Fruit fly (Drosophila melanogaster) whole organism, pupa: ENCODE measurements around the gene CG13096.

Experiments used
- CG10348 ChIP-seq: fragments of 200-800 bp; sonication (Bioruptor generic); IDR thresholded peaks from 2 replicates; pipeline ENCODE4 v1.3.6; 2022; ENCODE audit warnings: missing biosample characterization, missing genetic modification characterization
- CG12605 ChIP-seq: fragments of 200-800 bp; sonication (Bioruptor generic); IDR thresholded peaks from 2 replicates; pipeline ENCODE4 v1.3.6; 2022; ENCODE audit warnings: missing biosample characterization, missing genetic modification characterization
- CG13204 ChIP-seq: fragments of 200-800 bp; sonication (Bioruptor generic); optimal IDR thresholded peaks from 2 replicates; lab custom pipeline; 2018; ENCODE audit warnings: missing biosample characterization, mild to moderate bottlenecking, missing genetic modification characterization, moderate library complexity
- CG14655 ChIP-seq: fragments of 200-800 bp; sonication (Bioruptor generic); optimal IDR thresholded peaks from 3 replicates; lab custom pipeline; 2017; ENCODE audit warnings: mild to moderate bottlenecking, missing biosample characterization, missing genetic modification reagents, missing genetic modification characterization
- CG15710 ChIP-seq: fragments of 200-800 bp; sonication (Bioruptor generic); optimal IDR thresholded peaks from 2 replicates; lab custom pipeline; 2018; ENCODE audit warnings: missing biosample characterization, mild to moderate bottlenecking, missing genetic modification characterization, moderate library complexity
- CG17806 ChIP-seq: fragments of 200-800 bp; sonication (Bioruptor generic); optimal IDR thresholded peaks from 2 replicates; lab custom pipeline; 2018; ENCODE audit warnings: missing biosample characterization, mild to moderate bottlenecking, missing genetic modification characterization, moderate library complexity
- CG32121 ChIP-seq: fragments of 200-800 bp; sonication (Bioruptor generic); IDR thresholded peaks from 2 replicates; pipeline ENCODE4 v1.3.6; 2022; ENCODE audit warnings: missing biosample characterization, missing genetic modification characterization
- CG34367 ChIP-seq: fragments of 200-800 bp; sonication (Bioruptor generic); optimal IDR thresholded peaks from 2 replicates; lab custom pipeline; 2018; ENCODE audit warnings: missing biosample characterization, mild to moderate bottlenecking, missing genetic modification characterization
- CG4496 ChIP-seq: fragments of 200-800 bp; sonication (Bioruptor generic); IDR thresholded peaks from 3 replicates; pipeline ENCODE4 v1.3.6; 2022; ENCODE audit warnings: missing biosample characterization, missing genetic modification characterization
- CG8159 ChIP-seq: fragments of 200-800 bp; sonication (Bioruptor generic); optimal IDR thresholded peaks from 3 replicates; lab custom pipeline; 2018; ENCODE audit warnings: missing biosample characterization, mild to moderate bottlenecking, missing genetic modification characterization, moderate library complexity
- CG8301 ChIP-seq: fragments of 200-800 bp; sonication (Bioruptor generic); optimal IDR thresholded peaks from 2 replicates; lab custom pipeline; 2018; ENCODE audit warnings: missing biosample characterization, mild to moderate bottlenecking, missing genetic modification characterization
- CG9948 ChIP-seq: fragments of 200-800 bp; sonication (Bioruptor generic); optimal IDR thresholded peaks from 2 replicates; lab custom pipeline; 2018; ENCODE audit warnings: missing biosample characterization, mild to moderate bottlenecking, missing genetic modification characterization, moderate library complexity
- D1 ChIP-seq: fragments of 200-800 bp; sonication (Bioruptor generic); optimal IDR thresholded peaks from 2 replicates; lab custom pipeline; 2018; ENCODE audit warnings: missing biosample characterization, mild to moderate bottlenecking, missing genetic modification characterization, moderate library complexity
- EcR ChIP-seq: fragments of 200-800 bp; sonication (Bioruptor generic); optimal IDR thresholded peaks from 3 replicates; lab custom pipeline; 2019; ENCODE audit warnings: missing biosample characterization, missing genetic modification characterization, mild to moderate bottlenecking, moderate library complexity, missing genetic modification reagents
- Ets98B ChIP-seq: fragments of 200-800 bp; sonication (Bioruptor generic); IDR thresholded peaks from 2 replicates; pipeline ENCODE4 v1.3.6; 2022; ENCODE audit warnings: missing biosample characterization, missing genetic modification characterization
- Pif1A ChIP-seq: fragments of 200-800 bp; sonication (Bioruptor generic); optimal IDR thresholded peaks from 3 replicates; lab custom pipeline; 2016; ENCODE audit warnings: missing biosample characterization, missing genetic modification characterization
- Pif1B ChIP-seq: fragments of 200-800 bp; sonication (Bioruptor generic); optimal IDR thresholded peaks from 3 replicates; lab custom pipeline; 2016; ENCODE audit warnings: missing biosample characterization, missing genetic modification characterization
- Snoo ChIP-seq: fragments of 200-800 bp; sonication (Bioruptor generic); optimal IDR thresholded peaks from 3 replicates; lab custom pipeline; 2017; ENCODE audit warnings: missing biosample characterization, mild to moderate bottlenecking, missing genetic modification characterization, inconsistent platforms
- fd96Ca ChIP-seq: fragments of 200-800 bp; sonication (Bioruptor generic); IDR thresholded peaks from 3 replicates; pipeline ENCODE4 v1.3.6; 2022; ENCODE audit warnings: missing biosample characterization, missing genetic modification characterization
- gl ChIP-seq: fragments of 200-800 bp; sonication (Bioruptor generic); optimal IDR thresholded peaks from 2 replicates; lab custom pipeline; 2018; ENCODE audit warnings: missing biosample characterization, mild to moderate bottlenecking, missing genetic modification characterization
- rn ChIP-seq: fragments of 200-800 bp; sonication (Bioruptor generic); IDR thresholded peaks from 2 replicates; pipeline ENCODE4 v1.3.6; 2022; ENCODE audit warnings: missing biosample characterization, missing genetic modification characterization

The CG13096 gene

dm6 chr2L:8543731-8544359 lies 32.2 kb upstream of the CG13096 start:
- TF ChIP-seq CG12605 (GFP tag; lab: Robert Waterston, UW) (no peak; the same call in 1 of the 2 replicates), CG17806 (tag; lab: Kevin White, UChicago) (no peak), Ets98B (GFP tag; lab: Robert Waterston, UW) (peak; percentile 20; the same call in 1 of the 2 replicates)

dm6 chr2L:8543102-8543501 lies 31.4 kb upstream of the CG13096 start:
- TF ChIP-seq CG8301 (tag; lab: Kevin White, UChicago) (no peak), D1 (tag; lab: Kevin White, UChicago) (peak; percentile 36), CG32121 (peak; percentile 40; the same call in 1 of the 2 replicates), CG10348 (GFP tag; lab: Robert Waterston, UW) (no peak), CG15710 (tag; lab: Kevin White, UChicago) (no peak), CG4496 (GFP tag; lab: Robert Waterston, UW) (peak; percentile 69)

- TF ChIP-seq CG15710 (tag; lab: Kevin White, UChicago) (no peak), CG4496 (GFP tag; lab: Robert Waterston, UW) (no peak), gl (tag; lab: Kevin White, UChicago) (no peak), EcR (GFP tag; lab: Kevin White, UChicago) (no peak), CG17806 (tag; lab: Kevin White, UChicago) (no peak), Ets98B (GFP tag; lab: Robert Waterston, UW) (no peak), CG9948 (tag; lab: Kevin White, UChicago) (no peak), CG34367 (tag; lab: Kevin White, UChicago) (no peak), Snoo (tag; lab: Kevin White, UChicago) (no peak)
These were observed 31.0 kb upstream of the CG13096 start for dm6 chr2L:8542639-8543038.

dm6 chr2L:8542234-8542572 lies 30.5 kb upstream of the CG13096 start:
- TF ChIP-seq CG13204 (no peak), gl (tag; lab: Kevin White, UChicago) (no peak), CG14655 (GFP tag; lab: Kevin White, UChicago) (no peak), CG12605 (GFP tag; lab: Robert Waterston, UW) (no peak), CG17806 (tag; lab: Kevin White, UChicago) (no peak), EcR (GFP tag; lab: Kevin White, UChicago) (no peak), CG10348 (GFP tag; lab: Robert Waterston, UW) (no peak), CG8301 (tag; lab: Kevin White, UChicago) (no peak), Pif1A (GFP tag; lab: Kevin White, UChicago) (no peak), Ets98B (GFP tag; lab: Robert Waterston, UW) (no peak), rn (GFP tag; lab: Robert Waterston, UW) (no peak), CG34367 (tag; lab: Kevin White, UChicago) (no peak)
- TF ChIP-seq, all 21 proteins: peak for 0

- TF ChIP-seq CG9948 (tag; lab: Kevin White, UChicago) (peak; percentile 39), CG17806 (tag; lab: Kevin White, UChicago) (peak; percentile 26), CG34367 (tag; lab: Kevin White, UChicago) (peak; percentile 49), CG14655 (GFP tag; lab: Kevin White, UChicago) (peak; percentile 44), CG13204 (no peak), gl (tag; lab: Kevin White, UChicago) (no peak), D1 (tag; lab: Kevin White, UChicago) (peak; percentile 44), EcR (GFP tag; lab: Kevin White, UChicago) (no peak), CG12605 (GFP tag; lab: Robert Waterston, UW) (peak; percentile 74), rn (GFP tag; lab: Robert Waterston, UW) (no peak), CG8301 (tag; lab: Kevin White, UChicago) (peak; percentile 51), CG15710 (tag; lab: Kevin White, UChicago) (peak; percentile 9), CG4496 (GFP tag; lab: Robert Waterston, UW) (peak; percentile 74; the same call in 2 of the 3 replicates), fd96Ca (no peak), Pif1A (GFP tag; lab: Kevin White, UChicago) (peak; percentile 19), CG10348 (GFP tag; lab: Robert Waterston, UW) (no peak), Ets98B (GFP tag; lab: Robert Waterston, UW) (peak; percentile 71), CG32121 (peak; percentile 56; the same call in 1 of the 2 replicates), CG8159 (tag; lab: Kevin White, UChicago) (peak; percentile 53), Pif1B (peak; percentile 24), Snoo (tag; lab: Kevin White, UChicago) (peak; percentile 71)
These were observed 30.0 kb upstream of the CG13096 start, which contains the start of gene Sema1a for dm6 chr2L:8541469-8542233. Gene Sema1a, plus strand, starts transcription at chr2L:8542147.
